Fruit fly (Drosophila melanogaster) whole organism, wandering third instar larva: ENCODE data around the gene zormin.

ENCODE experiments used
- Abd-B ChIP-seq: fragments of >200 bp; optimal IDR thresholded peaks from 2 replicates; lab custom pipeline; 2017; ENCODE audit warnings: missing biosample characterization, missing genetic modification characterization
- CG32264 ChIP-seq: fragments of 200-800 bp; sonication (Bioruptor generic); optimal IDR thresholded peaks from 2 replicates; lab custom pipeline; 2016; ENCODE audit warnings: missing biosample characterization, missing genetic modification characterization
- CG9705 ChIP-seq: fragments of 200-800 bp; sonication (Bioruptor generic); optimal IDR thresholded peaks from 2 replicates; lab custom pipeline; 2018; ENCODE audit warnings: missing biosample characterization, mild to moderate bottlenecking, missing genetic modification characterization
- CrebA ChIP-seq: fragments of 200-800 bp; sonication (Bioruptor generic); optimal IDR thresholded peaks from 2 replicates; lab custom pipeline; 2016; ENCODE audit warnings: missing biosample characterization, mild to moderate bottlenecking, missing genetic modification characterization, borderline replicate concordance
- Dfd ChIP-seq: fragments of >200 bp; optimal IDR thresholded peaks from 2 replicates; lab custom pipeline; 2017; ENCODE audit warnings: missing biosample characterization, missing genetic modification characterization
- Dif ChIP-seq: fragments of 200-275, 200-300 bp; sonication (Bioruptor generic); optimal IDR thresholded peaks from 2 replicates; lab custom pipeline; 2018; ENCODE audit warnings: missing biosample characterization, missing genetic modification characterization; ENCODE audit not compliant: partially characterized antibody
- GATAd ChIP-seq: sonication (Bioruptor generic); optimal IDR thresholded peaks from 2 replicates; lab custom pipeline; 2016; ENCODE audit warnings: missing biosample characterization, missing genetic modification characterization
- HLH106 ChIP-seq: fragments of 200-800 bp; optimal IDR thresholded peaks from 3 replicates; lab custom pipeline; 2019; ENCODE audit warnings: missing biosample characterization, mild to moderate bottlenecking, missing genetic modification characterization, moderate library complexity
- Hnf4 ChIP-seq: fragments of 200-800 bp; sonication (Bioruptor generic); optimal IDR thresholded peaks from 2 replicates; lab custom pipeline; 2016; ENCODE audit warnings: missing biosample characterization, mild to moderate bottlenecking, missing genetic modification characterization
- Hr78 ChIP-seq: fragments of >200 bp; optimal IDR thresholded peaks from 2 replicates; lab custom pipeline; 2017; ENCODE audit warnings: missing biosample characterization, missing genetic modification characterization
- Hr83 ChIP-seq: fragments of 200-300 bp; sonication (Bioruptor generic); optimal IDR thresholded peaks from 2 replicates; lab custom pipeline; 2016; ENCODE audit warnings: missing biosample characterization, mild to moderate bottlenecking, missing genetic modification characterization, moderate library complexity; ENCODE audit not compliant: poor library complexity, severe bottlenecking
- Jra ChIP-seq: sonication (Bioruptor generic); optimal IDR thresholded peaks from 2 replicates; lab custom pipeline; 2016; ENCODE audit warnings: missing biosample characterization, missing genetic modification characterization
- Mio ChIP-seq: sonication (Bioruptor generic); optimal IDR thresholded peaks from 2 replicates; lab custom pipeline; 2016; ENCODE audit warnings: missing biosample characterization, missing genetic modification characterization
- Myc ChIP-seq: fragments of >200 bp; optimal IDR thresholded peaks from 2 replicates; lab custom pipeline; 2017
- N ChIP-seq: fragments of >200 bp; optimal IDR thresholded peaks from 2 replicates; lab custom pipeline; 2018; ENCODE audit warnings: missing biosample characterization, missing external identifiers, missing genetic modification characterization
- OdsH ChIP-seq: fragments of 200-800 bp; sonication (Bioruptor generic); optimal IDR thresholded peaks from 2 replicates; lab custom pipeline; 2016; ENCODE audit warnings: missing biosample characterization, mild to moderate bottlenecking, missing genetic modification characterization
- Rel ChIP-seq, 2 experiments: fragments of 200-800 bp; sonication (Bioruptor generic) in 1 of 2; optimal IDR thresholded peaks; 2 replicates in 1 of 2; 3 replicates in 1 of 2; lab custom pipeline; 2016 to 2019; ENCODE audit warnings: mild to moderate bottlenecking in 2 of 2, missing biosample characterization in 2 of 2, missing genetic modification characterization in 2 of 2, moderate library complexity in 1 of 2
- Sp1 ChIP-seq: fragments of 200-800 bp; sonication (Bioruptor generic); optimal IDR thresholded peaks from 3 replicates; lab custom pipeline; 2019; ENCODE audit warnings: missing biosample characterization, mild to moderate bottlenecking, missing genetic modification characterization, moderate library complexity
- Vsx2 ChIP-seq: fragments of 200-300, 225-300 bp; sonication (Bioruptor generic); optimal IDR thresholded peaks from 2 replicates; lab custom pipeline; 2018; ENCODE audit warnings: missing biosample characterization, missing genetic modification characterization; ENCODE audit not compliant: partially characterized antibody
- br ChIP-seq: fragments of 200-800 bp; sonication (Bioruptor generic); optimal IDR thresholded peaks from 2 replicates; lab custom pipeline; 2016; ENCODE audit warnings: missing biosample characterization, missing genetic modification characterization
- brk ChIP-seq: fragments of 200-800 bp; sonication (Bioruptor generic); optimal IDR thresholded peaks from 2 replicates; lab custom pipeline; 2016; ENCODE audit warnings: missing biosample characterization, mild to moderate bottlenecking, missing genetic modification characterization
- dl ChIP-seq, 2 experiments: fragments of 175-275, 200-275 bp in 1 of 2; fragments of 200-275 bp in 1 of 2; sonication (Bioruptor generic); optimal IDR thresholded peaks; lab custom pipeline; 2018; ENCODE audit warnings: mild to moderate bottlenecking in 2 of 2, missing biosample characterization in 2 of 2, missing genetic modification characterization in 2 of 2, moderate library complexity in 2 of 2; ENCODE audit not compliant: partially characterized antibody in 2 of 2, insufficient read depth in 1 of 2
- dmrt93B ChIP-seq: fragments of 200-800 bp; sonication (Bioruptor generic); optimal IDR thresholded peaks from 2 replicates; lab custom pipeline; 2018; ENCODE audit warnings: missing biosample characterization, mild to moderate bottlenecking, missing genetic modification characterization
- dsf ChIP-seq: sonication (Bioruptor generic); optimal IDR thresholded peaks from 2 replicates; lab custom pipeline; 2016; ENCODE audit warnings: missing biosample characterization, missing genetic modification characterization, borderline replicate concordance
- ey ChIP-seq: fragments of 200-800 bp; sonication (Bioruptor generic); optimal IDR thresholded peaks from 2 replicates; lab custom pipeline; 2016; ENCODE audit warnings: missing biosample characterization, missing genetic modification characterization
- foxo ChIP-seq, 2 experiments: fragments of 200-800 bp; sonication (Bioruptor generic); optimal IDR thresholded peaks; 2 replicates in 1 of 2; 3 replicates in 1 of 2; lab custom pipeline; 2016 to 2017; ENCODE audit warnings: missing biosample characterization in 2 of 2, missing genetic modification characterization in 2 of 2
- fru ChIP-seq: fragments of 200-800 bp; sonication (Bioruptor generic); optimal IDR thresholded peaks from 3 replicates; lab custom pipeline; 2016; ENCODE audit warnings: missing biosample characterization, mild to moderate bottlenecking, missing genetic modification characterization
- h ChIP-seq: fragments of 200-800 bp; sonication (Bioruptor generic); optimal IDR thresholded peaks from 3 replicates; lab custom pipeline; 2016; ENCODE audit warnings: missing biosample characterization, mild to moderate bottlenecking, missing genetic modification characterization
- jim ChIP-seq: fragments of 175-275, 200-325 bp; sonication (Bioruptor generic); optimal IDR thresholded peaks from 2 replicates; lab custom pipeline; 2016; ENCODE audit warnings: missing biosample characterization, mild to moderate bottlenecking, missing genetic modification characterization
- lola ChIP-seq: fragments of >200 bp; optimal IDR thresholded peaks from 2 replicates; lab custom pipeline; 2017; ENCODE audit warnings: missing biosample characterization, missing genetic modification characterization
- pan ChIP-seq: fragments of >200 bp; optimal IDR thresholded peaks from 2 replicates; lab custom pipeline; 2017
- psq ChIP-seq: fragments of 200-800 bp; sonication (Bioruptor generic); optimal IDR thresholded peaks from 3 replicates; lab custom pipeline; 2017; ENCODE audit warnings: missing biosample characterization, mild to moderate bottlenecking, missing genetic modification characterization, moderate library complexity
- rgr ChIP-seq: fragments of 200-800 bp; sonication (Bioruptor generic); optimal IDR thresholded peaks from 3 replicates; lab custom pipeline; 2016; ENCODE audit warnings: missing biosample characterization, mild to moderate bottlenecking, missing genetic modification characterization
- sage ChIP-seq: fragments of 200-800 bp; sonication (Bioruptor generic); optimal IDR thresholded peaks from 2 replicates; lab custom pipeline; 2016; ENCODE audit warnings: missing biosample characterization, mild to moderate bottlenecking, missing genetic modification characterization
- sv ChIP-seq: fragments of 200-800 bp; sonication (Bioruptor generic); optimal IDR thresholded peaks from 3 replicates; lab custom pipeline; 2016; ENCODE audit warnings: missing biosample characterization, missing genetic modification characterization
- tai ChIP-seq: sonication (Bioruptor generic); optimal IDR thresholded peaks from 2 replicates; lab custom pipeline; 2016; ENCODE audit warnings: missing biosample characterization, missing genetic modification characterization
- usp ChIP-seq: fragments of >200 bp; optimal IDR thresholded peaks from 2 replicates; lab custom pipeline; 2017; ENCODE audit warnings: missing biosample characterization, missing genetic modification characterization
- woc ChIP-seq: sonication (Bioruptor generic); optimal IDR thresholded peaks from 2 replicates; lab custom pipeline; 2016; ENCODE audit warnings: missing biosample characterization, mild to moderate bottlenecking, missing genetic modification characterization

Gene zormin

DNA sequence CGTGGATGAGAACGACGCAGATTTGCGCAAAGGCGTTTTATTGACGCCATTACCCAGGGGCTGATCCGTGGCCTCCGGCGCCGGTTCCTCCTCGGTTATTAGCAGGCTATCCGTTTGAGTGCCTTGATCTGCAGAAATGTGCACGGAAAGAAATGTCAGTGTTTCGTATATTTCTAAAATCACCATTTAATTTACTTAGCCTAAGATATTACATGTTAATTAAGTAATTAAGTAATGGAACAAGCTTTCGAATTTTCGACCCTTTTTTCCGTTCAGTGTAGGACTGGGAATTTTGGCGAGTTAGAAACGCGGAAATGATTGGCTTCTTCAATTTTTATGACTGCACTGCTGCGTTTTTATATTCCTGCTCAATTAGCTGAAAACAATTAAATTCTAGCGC lies 32.5 kb downstream of the zormin start:
- TF ChIP-seq psq (GFP tag; lab: Kevin White, UChicago) (no peak), Myc (lab: Kevin White, UChicago) (no peak), lola (no peak), dmrt93B (GFP tag; lab: Kevin White, UChicago) (no peak), jim (GFP tag; lab: Kevin White, UChicago) (no peak), woc (GFP tag; lab: Kevin White, UChicago) (no peak)

DNA sequence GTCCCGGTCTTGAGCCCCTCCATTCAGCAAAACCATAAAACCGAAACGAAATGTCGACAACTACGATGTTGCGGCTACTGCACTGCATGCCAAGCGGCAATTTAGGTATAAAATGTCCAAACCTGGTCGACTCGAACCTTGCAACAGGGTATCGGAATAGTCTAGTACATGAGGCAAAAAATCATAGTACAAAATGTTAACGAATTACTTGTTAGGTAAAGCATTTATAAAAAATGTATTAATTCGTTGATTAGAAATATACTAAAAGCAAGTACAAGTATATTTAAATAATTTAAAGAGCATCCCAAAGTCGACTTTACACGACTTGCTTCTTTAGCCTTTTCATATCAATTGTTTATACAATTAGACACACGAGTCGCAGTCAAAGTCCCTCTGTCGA lies 33.4 kb downstream of the zormin start:
- no peak for TF ChIP-seq Hnf4 (GFP tag; lab: Kevin White, UChicago)
- no peak for TF ChIP-seq HLH106 (tag; lab: Kevin White, UChicago)
- no peak for TF ChIP-seq GATAd
- no peak for TF ChIP-seq Hr78 (GFP tag; lab: Kevin White, UChicago)
- no peak for TF ChIP-seq dmrt93B (GFP tag; lab: Kevin White, UChicago)
- TF ChIP-seq N (GFP tag; lab: Kevin White, UChicago): no peak
- TF ChIP-seq CrebA (GFP tag; lab: Kevin White, UChicago): no peak
- no peak for TF ChIP-seq jim (GFP tag; lab: Kevin White, UChicago)
- no peak for TF ChIP-seq ey (GFP tag; lab: Kevin White, UChicago)
- no peak for TF ChIP-seq psq (GFP tag; lab: Kevin White, UChicago)
- TF ChIP-seq Dif: no peak
- TF ChIP-seq foxo (GFP tag; optimal IDR thresholded peaks at IDR 0.05; lab: Kevin White, UChicago): no peak
- no peak for TF ChIP-seq fru
- TF ChIP-seq rgr (GFP tag; lab: Kevin White, UChicago): no peak
- no peak for TF ChIP-seq pan (lab: Kevin White, UChicago)
- TF ChIP-seq lola: no peak
- no peak for TF ChIP-seq CG9705 (GFP tag; lab: Kevin White, UChicago)
- no peak for TF ChIP-seq CG32264

DNA sequence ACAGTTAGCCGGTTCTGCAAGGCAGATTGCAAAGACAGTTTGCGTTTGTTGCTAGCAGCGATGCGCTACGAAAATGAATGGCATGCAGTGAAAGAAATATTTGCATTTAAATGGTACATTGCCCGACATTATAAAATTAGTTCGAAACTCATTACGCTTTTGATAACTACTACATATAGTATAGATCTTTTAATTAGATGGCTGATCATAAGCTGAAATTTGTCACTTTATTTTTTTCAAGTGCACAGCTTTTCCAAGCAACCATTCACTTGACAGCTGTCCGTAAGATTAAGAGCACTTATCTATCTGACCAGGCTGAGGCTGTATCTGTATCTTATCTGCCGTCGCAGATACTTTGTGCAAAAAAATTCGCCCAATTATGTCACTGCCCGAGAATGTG lies 34.5 kb downstream of the zormin start:
- no peak for TF ChIP-seq lola
- TF ChIP-seq h (GFP tag; lab: Kevin White, UChicago): peak; percentile 52
- TF ChIP-seq ey (GFP tag; lab: Kevin White, UChicago): peak; percentile 0
- TF ChIP-seq jim (GFP tag; lab: Kevin White, UChicago): no peak
- no peak for TF ChIP-seq usp (GFP tag; lab: Kevin White, UChicago)
- no peak for TF ChIP-seq Hnf4 (GFP tag; lab: Kevin White, UChicago)
- TF ChIP-seq brk (GFP tag; lab: Kevin White, UChicago): no peak
- no peak for TF ChIP-seq tai (GFP tag; lab: Kevin White, UChicago)
- TF ChIP-seq Rel (GFP tag; optimal IDR thresholded peaks at IDR 0.05; lab: Kevin White, UChicago): no peak
- no peak for TF ChIP-seq Rel (tag; optimal IDR thresholded peaks at IDR 0.05; lab: Kevin White, UChicago)
- peak; percentile 33 for TF ChIP-seq fru

DNA sequence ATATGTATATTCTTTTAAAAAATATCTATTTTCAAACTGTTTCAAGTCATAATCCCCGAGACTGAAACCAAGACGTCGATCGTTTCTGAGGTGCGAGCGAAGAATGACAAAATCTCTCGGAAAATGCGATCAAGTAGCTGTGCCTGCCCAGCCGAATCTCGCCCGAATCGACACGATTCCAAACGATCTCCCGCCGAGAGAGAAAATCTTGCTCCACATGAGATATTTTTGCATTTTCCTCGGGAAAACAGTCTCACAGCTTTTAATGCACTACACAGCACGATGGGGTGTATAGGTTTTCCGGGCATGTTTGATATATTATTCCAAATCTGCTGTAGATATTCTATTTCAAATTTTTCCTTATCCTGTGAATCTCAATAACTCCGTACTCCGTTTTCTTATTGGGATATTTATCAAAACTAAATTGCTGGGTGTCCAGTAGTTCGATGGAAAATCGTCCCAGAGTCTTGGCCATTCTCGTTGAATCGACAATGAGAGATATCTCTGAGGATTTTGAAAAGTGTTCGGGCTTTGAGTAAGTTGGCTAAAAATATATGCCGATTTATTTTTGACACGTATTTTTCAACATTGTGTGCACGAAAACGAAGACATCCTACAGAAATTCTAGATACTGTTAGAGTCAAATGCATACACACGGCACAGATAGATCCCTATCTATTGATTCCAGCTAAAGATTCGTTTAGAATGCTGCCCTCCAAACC lies 35.8 kb downstream of the zormin start, which contains the start of gene sls:
Gene sls (minus strand): TSS at position 88 of the 722 bp plus-strand sequence.
- peak; percentile 19 for TF ChIP-seq psq (GFP tag; lab: Kevin White, UChicago)
- TF ChIP-seq Hr78 (GFP tag; lab: Kevin White, UChicago): no peak
- TF ChIP-seq Sp1 (GFP tag; lab: Kevin White, UChicago): peak; percentile 35
- TF ChIP-seq Vsx2 (GFP tag; lab: Kevin White, UChicago): no peak
- no peak for TF ChIP-seq woc (GFP tag; lab: Kevin White, UChicago)
- TF ChIP-seq CG32264: no peak
- TF ChIP-seq Hr83 (GFP tag; lab: Kevin White, UChicago): no peak
- TF ChIP-seq N (GFP tag; lab: Kevin White, UChicago): no peak
- TF ChIP-seq Mio (GFP tag; lab: Kevin White, UChicago): no peak
- TF ChIP-seq HLH106 (tag; lab: Kevin White, UChicago): peak; percentile 57
- no peak for TF ChIP-seq lola
- no peak for TF ChIP-seq CrebA (GFP tag; lab: Kevin White, UChicago)
- no peak for TF ChIP-seq tai (GFP tag; lab: Kevin White, UChicago)
- no peak for TF ChIP-seq dmrt93B (GFP tag; lab: Kevin White, UChicago)
- no peak for TF ChIP-seq usp (GFP tag; lab: Kevin White, UChicago)
- TF ChIP-seq Hnf4 (GFP tag; lab: Kevin White, UChicago): peak; percentile 18
- no peak for TF ChIP-seq jim (GFP tag; lab: Kevin White, UChicago)
- no peak for TF ChIP-seq Abd-B (GFP tag; lab: Kevin White, UChicago)
- TF ChIP-seq Dif: no peak
- no peak for TF ChIP-seq GATAd
- peak; percentile 26 for TF ChIP-seq br (GFP tag; lab: Kevin White, UChicago)
- no peak for TF ChIP-seq Dfd (GFP tag; lab: Kevin White, UChicago)
- TF ChIP-seq rgr (GFP tag; lab: Kevin White, UChicago): peak; percentile 58
- no peak for TF ChIP-seq pan (lab: Kevin White, UChicago)
- TF ChIP-seq brk (GFP tag; lab: Kevin White, UChicago): no peak
- peak; percentile 40 for TF ChIP-seq OdsH (GFP tag; lab: Kevin White, UChicago)
- TF ChIP-seq dl (GFP tag; optimal IDR thresholded peaks at IDR 0.05; lab: Kevin White, UChicago; ENCODE audit: insufficient read depth in 1 of 2, partially characterized antibody in 2 of 2): no peak
- no peak for TF ChIP-seq Rel (GFP tag; optimal IDR thresholded peaks at IDR 0.05; lab: Kevin White, UChicago)
- TF ChIP-seq Rel (tag; optimal IDR thresholded peaks at IDR 0.05; lab: Kevin White, UChicago): no peak
- TF ChIP-seq Jra (GFP tag; lab: Kevin White, UChicago): no peak
- no peak for TF ChIP-seq dsf (GFP tag; lab: Kevin White, UChicago)
- peak; percentile 75 for TF ChIP-seq ey (GFP tag; lab: Kevin White, UChicago)
- TF ChIP-seq sv (GFP tag; lab: Kevin White, UChicago): peak; percentile 89
- no peak for TF ChIP-seq Myc (lab: Kevin White, UChicago)
- TF ChIP-seq h (GFP tag; lab: Kevin White, UChicago): peak; percentile 29
- TF ChIP-seq sage (GFP tag; lab: Kevin White, UChicago): no peak
- peak; percentile 16 for TF ChIP-seq fru
